Fruit fly (Drosophila melanogaster): Measurements from ENCODE around the gene dop.

Gene dop

dm6 chr3L:15619626-15620247, 53.9 kb downstream of the dop start, which contains the start of gene Phs (continued):
- TF ChIP-seq CG10321 (GFP tag; IDR thresholded peaks at IDR 0.05) (0 out of 2 replicates have a peak, but pooled peaks have one; percentile 34), psq (GFP tag; optimal IDR thresholded peaks at IDR 0.05) (peak; percentile 56), CG8089 (GFP tag; optimal IDR thresholded peaks at IDR 0.05) (peak; percentile 76), D (optimal IDR thresholded peaks at IDR 0.05) (peak; percentile 28), D (GFP tag; optimal IDR thresholded peaks at IDR 0.05) (peak; percentile 67), NFAT (GFP tag; IDR thresholded peaks at IDR 0.05) (peak; percentile 96), CG13296 (GFP tag; optimal IDR thresholded peaks at IDR 0.05) (peak; percentile 53), CTCF (GFP tag; optimal IDR thresholded peaks at IDR 0.05) (peak; percentile 11), bsh (GFP tag; optimal IDR thresholded peaks at IDR 0.05) (peak; percentile 26 to 66), CG9817 (tag; optimal IDR thresholded peaks at IDR 0.05) (peak; percentile 75), disco-r (GFP tag; optimal IDR thresholded peaks at IDR 0.05) (peak; percentile 74), CG7556 (GFP tag; optimal IDR thresholded peaks at IDR 0.05) (peak; percentile 69), repo (GFP tag; optimal IDR thresholded peaks at IDR 0.05) (peak; percentile 86), Meics (GFP tag; optimal IDR thresholded peaks at IDR 0.05) (peak; percentile 64), CG7745 (tag; optimal IDR thresholded peaks at IDR 0.05) (peak; percentile 35), usp (GFP tag; optimal IDR thresholded peaks at IDR 0.05) (no peak), Chrac-16 (GFP tag; optimal IDR thresholded peaks at IDR 0.05) (peak; percentile 84), CG2678 (tag; optimal IDR thresholded peaks at IDR 0.05) (peak; percentile 38), CG4404 (GFP tag; IDR thresholded peaks at IDR 0.05) (peak; percentile 75), CG4424 (GFP tag; optimal IDR thresholded peaks at IDR 0.05) (peak; percentile 83), CG33213 (GFP tag; optimal IDR thresholded peaks at IDR 0.05) (peak; percentile 92), CG6254 (GFP tag; optimal IDR thresholded peaks at IDR 0.05) (peak; percentile 58), Ptx1 (GFP tag; IDR thresholded peaks at IDR 0.05) (peak; percentile 70), Dbx (GFP tag; IDR thresholded peaks at IDR 0.05) (peak; percentile 93), pzg (GFP tag; optimal IDR thresholded peaks at IDR 0.05) (peak; percentile 85), zfh2 (GFP tag; optimal IDR thresholded peaks at IDR 0.05) (peak; percentile 94), ase (GFP tag; IDR thresholded peaks at IDR 0.05) (peak; percentile 53; the same call in 1 of the 3 replicates), CG15514 (GFP tag; optimal IDR thresholded peaks at IDR 0.05) (peak; percentile 75), Lim3 (GFP tag; IDR thresholded peaks at IDR 0.05) (no peak), CG18262 (tag; optimal IDR thresholded peaks at IDR 0.05) (peak; percentile 38), ap (GFP tag; IDR thresholded peaks at IDR 0.05) (peak; percentile 68), Dek (tag; optimal IDR thresholded peaks at IDR 0.05) (peak; percentile 12), HLHmδ (GFP tag; optimal IDR thresholded peaks at IDR 0.05) (peak; percentile 32), D19B (GFP tag; optimal IDR thresholded peaks at IDR 0.05) (peak; percentile 56), CG32532 (GFP tag; IDR thresholded peaks at IDR 0.05) (peak; percentile 81), CG3163 (GFP tag; optimal IDR thresholded peaks at IDR 0.05) (peak; percentile 74), Side (GFP tag; optimal IDR thresholded peaks at IDR 0.05) (peak; percentile 90), sug (tag; optimal IDR thresholded peaks at IDR 0.05) (peak; percentile 59), CG6689 (GFP tag; IDR thresholded peaks at IDR 0.05) (0 out of 2 replicates have a peak, but pooled peaks have one; percentile 36), HLH3B (GFP tag; IDR thresholded peaks at IDR 0.05) (peak; percentile 70), kah (GFP tag; optimal IDR thresholded peaks at IDR 0.05) (no peak), esg (GFP tag; conservative IDR thresholded peaks at IDR 0.05) (no peak), CG5245 (GFP tag; optimal IDR thresholded peaks at IDR 0.05) (peak; percentile 77), Lpt (GFP tag; optimal IDR thresholded peaks at IDR 0.05) (no peak), BEAF-32 (GFP tag; optimal IDR thresholded peaks at IDR 0.05) (peak; percentile 39), z (GFP tag; IDR thresholded peaks at IDR 0.05) (peak; percentile 42; the same call in 1 of the 3 replicates), crol (GFP tag; IDR thresholded peaks at IDR 0.05) (no peak), ci (GFP tag; IDR thresholded peaks at IDR 0.05) (peak; percentile 87), lilli (GFP tag; optimal IDR thresholded peaks at IDR 0.05) (peak; percentile 85), CG14014 (GFP tag; IDR thresholded peaks at IDR 0.05) (peak; percentile 69), CG12155 (GFP tag; optimal IDR thresholded peaks at IDR 0.05) (peak; percentile 88), CG11085 (GFP tag; IDR thresholded peaks at IDR 0.05) (peak; percentile 88)

All from whole organism, embryonic.